Worm (Caenorhabditis elegans) whole organism, L4 larva: ENCODE results near the gene ser-4.
A peak's percentile ranks its signal among the peaks of the same experiment; 100 is the strongest.
"Not testable (repeated sequence)": the region's sequence is repeated elsewhere in the genome, so short reads cannot be mapped to it uniquely, and the experiment has no call there.

Experiments used
- ZK546.5 ChIP-seq, 2 experiments: sonication (generic microtip); optimal IDR thresholded peaks; 2 replicates each; lab custom pipeline; 2017; ENCODE audit warnings: missing biosample characterization in 2 of 2, missing genetic modification characterization in 2 of 2
- daf-12 ChIP-seq: fragments of 150-350 bp; optimal IDR thresholded peaks from 2 replicates; lab custom pipeline; 2014; ENCODE audit warnings: missing biosample characterization, missing genetic modification reagents, missing genetic modification characterization
- daf-16 ChIP-seq, 3 experiments: sonication (generic microtip); optimal IDR thresholded peaks; 2 replicates each; lab custom pipeline; 2016 to 2017; ENCODE audit warnings: missing genetic modification characterization in 3 of 3, missing genetic modification reagents in 3 of 3, mild to moderate bottlenecking in 2 of 3, missing compliant biosample characterization in 2 of 3, missing biosample characterization in 1 of 3, moderate library complexity in 1 of 3
- hif-1 ChIP-seq, 2 experiments: sonication (generic microtip); optimal IDR thresholded peaks; 2 replicates each; lab custom pipeline; 2016 to 2017; ENCODE audit warnings: missing compliant biosample characterization in 2 of 2, missing genetic modification characterization in 2 of 2, missing genetic modification reagents in 2 of 2, missing genotype in 2 of 2, mild to moderate bottlenecking in 1 of 2
- lin-29 ChIP-seq: fragments of 200-800 bp; sonication (Bioruptor generic); IDR thresholded peaks from 2 replicates; pipeline ENCODE4 v1.3.6; 2022; ENCODE audit warnings: missing genetic modification reagents, missing genetic modification characterization, missing compliant biosample characterization
- nhr-11 ChIP-seq: fragments of 150-350 bp; optimal IDR thresholded peaks from 2 replicates; lab custom pipeline; 2014; ENCODE audit warnings: missing biosample characterization, missing genetic modification characterization
- tag-97 ChIP-seq: fragments of 200-800 bp; sonication (Bioruptor generic); IDR thresholded peaks from 2 replicates; pipeline ENCODE4 v1.3.6; 2022; ENCODE audit warnings: missing genetic modification characterization, missing compliant biosample characterization
- vab-7 ChIP-seq: fragments of 200-800 bp; sonication (Bioruptor generic); IDR thresholded peaks from 2 replicates; pipeline ENCODE4 v1.3.6; 2022; ENCODE audit warnings: missing genetic modification reagents, missing genetic modification characterization, missing compliant biosample characterization

- not testable (repeated sequence) for TF ChIP-seq hif-1 (tag; optimal IDR thresholded peaks at IDR 0.05; lab: Kevin White, UChicago); ZK546.5 (tag; optimal IDR thresholded peaks at IDR 0.05; lab: Kevin White, UChicago); nhr-11 (tag; lab: Kevin White, UChicago); daf-16 (GFP tag; optimal IDR thresholded peaks at IDR 0.05; lab: Kevin White, UChicago); daf-16 (tag; optimal IDR thresholded peaks at IDR 0.05; lab: Kevin White, UChicago); tag-97 (GFP tag; lab: Robert Waterston, UW); daf-12 (tag; lab: Kevin White, UChicago); vab-7 (GFP tag; lab: Robert Waterston, UW)
- peak; percentile 40; the same call in 1 of the 2 replicates for TF ChIP-seq lin-29 (GFP tag; lab: Robert Waterston, UW)
These were observed 25.7 kb downstream of the ser-4 start for ce11 chrIII:1707218-1707617.
